Worm (Caenorhabditis elegans): ENCODE results near the gene F02E11.4.

The F02E11.4 gene

DNA sequence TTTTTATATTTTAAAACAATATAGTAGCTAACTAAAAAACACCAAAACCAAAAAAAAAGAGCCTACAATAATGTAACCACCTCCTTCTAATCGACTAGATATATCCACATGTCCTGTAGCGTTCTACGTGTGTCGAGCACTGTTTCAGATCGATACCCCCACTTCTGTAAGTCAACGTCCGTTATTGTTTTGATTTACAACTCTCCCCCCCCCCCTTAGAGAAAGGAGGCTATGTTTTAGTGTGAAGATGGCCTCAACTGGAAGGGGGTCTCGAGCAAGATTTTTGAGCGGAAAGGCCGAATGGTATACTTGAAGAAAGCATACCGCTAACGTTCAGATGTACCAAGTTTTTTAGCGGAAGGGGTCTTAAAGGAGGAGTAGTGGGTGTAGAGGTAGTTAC is at the start of gene F02E11.4:
TSS of gene F02E11.4 (minus strand) at position 101 of the 400 bp plus-strand sequence.
- TF ChIP-seq tbx-11 (GFP tag; IDR thresholded peaks at IDR 0.05) (no peak), ets-7 (tag; optimal IDR thresholded peaks at IDR 0.05) (no peak), scrt-1 (GFP tag; IDR thresholded peaks at IDR 0.05) (no peak), B0310.2 (tag; optimal IDR thresholded peaks at IDR 0.05) (no peak), sea-1 (GFP tag; conservative IDR thresholded peaks at IDR 0.05) (no peak), ceh-36 (tag; optimal IDR thresholded peaks at IDR 0.05) (no peak), ceh-13 (GFP tag; optimal IDR thresholded peaks at IDR 0.05) (no peak), tra-4 (tag; optimal IDR thresholded peaks at IDR 0.05) (no peak), hnd-1 (tag; optimal IDR thresholded peaks at IDR 0.05) (no peak), aly-1 (tag; optimal IDR thresholded peaks at IDR 0.05) (no peak)

DNA sequence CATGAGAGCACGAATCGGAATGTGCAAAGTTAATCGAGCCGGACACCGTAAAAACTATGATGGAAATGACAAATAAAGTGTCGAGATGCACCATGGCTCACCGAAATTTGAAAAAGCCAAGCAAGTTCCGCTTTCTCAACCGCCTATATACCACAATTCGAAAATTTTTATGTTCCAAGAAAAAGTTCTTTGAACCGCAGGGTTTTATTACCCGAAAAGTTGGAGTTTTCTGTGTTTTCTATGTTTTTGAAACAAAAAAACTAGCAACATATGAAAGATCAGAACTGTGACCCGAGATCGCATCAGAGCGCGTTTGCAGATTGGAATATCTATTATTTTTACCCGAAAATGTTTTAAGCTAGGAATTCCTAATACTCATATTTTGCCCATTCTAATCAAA is 49.5 kb upstream of the F02E11.4 start, which contains the start of gene Y46D2A.3:
TSS of gene Y46D2A.3 (minus strand) at position 101 of the 400 bp plus-strand sequence.
- TF ChIP-seq pes-1 (GFP tag; IDR thresholded peaks at IDR 0.05) (no peak), aly-1 (tag; optimal IDR thresholded peaks at IDR 0.05) (no peak), tbx-37 (GFP tag; conservative IDR thresholded peaks at IDR 0.05) (no peak), sea-1 (GFP tag; conservative IDR thresholded peaks at IDR 0.05) (no peak), ama-1 (optimal IDR thresholded peaks at IDR 0.05) (no peak), hmg-4 (GFP tag; optimal IDR thresholded peaks at IDR 0.05) (no peak), hnd-1 (tag; optimal IDR thresholded peaks at IDR 0.05) (no peak), F13C5.2 (tag; optimal IDR thresholded peaks at IDR 0.05) (no peak)

DNA sequence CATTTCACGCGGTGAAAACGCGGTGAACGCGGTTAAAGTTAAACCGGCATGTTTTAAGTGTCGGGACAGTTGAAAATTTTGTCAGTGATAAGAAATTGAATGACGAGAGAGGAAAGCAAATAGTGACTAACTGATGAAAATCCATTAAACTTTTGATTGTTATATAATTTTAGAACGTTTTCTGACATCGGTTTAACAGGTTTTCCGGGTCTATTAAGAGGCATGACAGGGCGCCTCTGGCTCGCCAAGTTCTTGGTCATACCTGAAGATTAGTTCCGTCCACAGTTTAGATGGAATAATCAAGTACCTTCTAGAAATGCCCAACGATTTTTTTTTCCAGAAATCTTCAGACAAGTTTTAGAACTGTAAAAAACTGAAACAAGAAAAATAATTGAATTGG is 45.6 kb upstream of the F02E11.4 start, which contains the start of gene Y46D2A.2:
TSS of gene Y46D2A.2 (minus strand) at position 101 of the 400 bp plus-strand sequence.
- TF ChIP-seq B0310.2 (tag; optimal IDR thresholded peaks at IDR 0.05) (no peak), hmbx-1 (tag; optimal IDR thresholded peaks at IDR 0.05) (no peak), ceh-36 (tag; optimal IDR thresholded peaks at IDR 0.05) (no peak), aly-1 (tag; optimal IDR thresholded peaks at IDR 0.05) (no peak), flt-1 (GFP tag; IDR thresholded peaks at IDR 0.05) (no peak), F13C5.2 (tag; optimal IDR thresholded peaks at IDR 0.05) (no peak), sea-1 (GFP tag; conservative IDR thresholded peaks at IDR 0.05) (no peak), hmg-4 (GFP tag; optimal IDR thresholded peaks at IDR 0.05) (no peak), tbx-37 (GFP tag; conservative IDR thresholded peaks at IDR 0.05) (no peak), ama-1 (optimal IDR thresholded peaks at IDR 0.05) (no peak), tra-4 (tag; optimal IDR thresholded peaks at IDR 0.05) (no peak), ceh-13 (GFP tag; optimal IDR thresholded peaks at IDR 0.05) (no peak), pes-1 (GFP tag; IDR thresholded peaks at IDR 0.05) (no peak), tbx-11 (GFP tag; IDR thresholded peaks at IDR 0.05) (no peak)

DNA sequence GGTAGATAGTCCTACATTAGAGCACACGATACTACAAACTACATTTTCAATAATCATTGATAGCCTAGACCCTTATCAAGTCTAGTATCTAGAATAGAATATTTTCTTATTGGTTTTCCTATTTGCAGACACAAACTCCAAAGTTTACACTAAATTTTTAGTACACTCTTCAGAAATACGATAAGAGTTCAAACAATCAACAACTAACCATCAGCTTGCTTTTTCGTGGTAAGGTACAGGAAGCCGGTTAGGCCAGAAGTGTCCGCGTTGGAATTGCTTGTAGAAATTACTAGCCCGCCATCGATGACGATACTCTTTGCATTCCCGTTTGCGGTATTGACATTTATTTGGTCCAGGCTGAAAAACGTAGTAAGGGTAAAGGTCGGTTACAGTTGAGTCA is 44.7 kb upstream of the F02E11.4 start, which contains the start of gene Y46D2A.1:
TSS of gene Y46D2A.1 (plus strand) at position 301 of the 400 bp plus-strand sequence.
- no peak for TF ChIP-seq F13C5.2 (tag; optimal IDR thresholded peaks at IDR 0.05)
- no peak for TF ChIP-seq ceh-36 (tag; optimal IDR thresholded peaks at IDR 0.05)
- no peak for TF ChIP-seq ceh-13 (GFP tag; optimal IDR thresholded peaks at IDR 0.05)
- TF ChIP-seq hmbx-1 (tag; optimal IDR thresholded peaks at IDR 0.05): no peak
- TF ChIP-seq pes-1 (GFP tag; IDR thresholded peaks at IDR 0.05): no peak
- no peak for TF ChIP-seq scrt-1 (GFP tag; IDR thresholded peaks at IDR 0.05)
- TF ChIP-seq ets-7 (tag; optimal IDR thresholded peaks at IDR 0.05): no peak
- TF ChIP-seq B0310.2 (tag; optimal IDR thresholded peaks at IDR 0.05): no peak
- TF ChIP-seq ama-1 (optimal IDR thresholded peaks at IDR 0.05): no peak
- TF ChIP-seq tbx-11 (GFP tag; IDR thresholded peaks at IDR 0.05): no peak
- TF ChIP-seq hnd-1 (tag; optimal IDR thresholded peaks at IDR 0.05): no peak

DNA sequence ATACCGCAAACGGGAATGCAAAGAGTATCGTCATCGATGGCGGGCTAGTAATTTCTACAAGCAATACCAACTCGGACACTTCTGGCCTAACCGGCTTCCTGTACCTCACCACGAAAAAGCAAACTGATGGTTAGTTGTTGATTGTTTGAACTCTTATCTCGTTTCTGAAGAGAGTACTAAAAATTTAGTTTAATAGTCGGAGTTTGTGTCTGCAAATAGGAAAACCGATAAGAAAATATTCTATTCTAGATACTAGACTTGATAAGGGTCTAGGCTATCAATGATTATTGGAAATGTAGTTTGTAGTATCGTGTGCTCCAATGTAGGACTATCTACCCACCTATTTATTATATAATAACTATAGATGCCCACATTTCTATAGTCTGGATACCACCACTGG is 41.3 kb upstream of the F02E11.4 start:
- TF ChIP-seq scrt-1 (GFP tag; IDR thresholded peaks at IDR 0.05) (no peak), aly-1 (tag; optimal IDR thresholded peaks at IDR 0.05) (no peak), tbx-11 (GFP tag; IDR thresholded peaks at IDR 0.05) (no peak), hmbx-1 (tag; optimal IDR thresholded peaks at IDR 0.05) (no peak), ceh-13 (GFP tag; optimal IDR thresholded peaks at IDR 0.05) (no peak), hmg-4 (GFP tag; optimal IDR thresholded peaks at IDR 0.05) (no peak), sea-1 (GFP tag; conservative IDR thresholded peaks at IDR 0.05) (no peak), tbx-37 (GFP tag; conservative IDR thresholded peaks at IDR 0.05) (no peak), ceh-36 (tag; optimal IDR thresholded peaks at IDR 0.05) (no peak), ama-1 (optimal IDR thresholded peaks at IDR 0.05) (no peak), ets-7 (tag; optimal IDR thresholded peaks at IDR 0.05) (no peak), F13C5.2 (tag; optimal IDR thresholded peaks at IDR 0.05) (no peak), B0310.2 (tag; optimal IDR thresholded peaks at IDR 0.05) (no peak), tra-4 (tag; optimal IDR thresholded peaks at IDR 0.05) (no peak)

DNA sequence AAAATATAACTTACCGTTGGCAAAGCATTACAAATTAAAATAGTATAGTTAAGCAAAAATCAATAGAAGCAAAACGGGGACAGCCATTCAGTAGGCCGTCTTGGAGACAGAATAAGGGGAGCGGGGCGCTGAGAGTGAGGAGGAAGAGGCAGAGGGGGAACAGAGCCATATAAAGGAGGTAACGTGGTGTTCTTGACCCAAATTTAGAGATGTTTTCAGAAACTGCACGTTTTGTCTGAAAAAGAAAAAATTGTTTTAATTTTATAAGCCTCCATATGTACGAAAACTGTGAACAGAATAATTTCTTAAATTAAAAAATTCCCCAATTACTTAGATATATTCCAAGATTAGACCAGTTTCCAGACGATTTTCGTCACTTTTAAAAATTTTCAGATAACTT is 35.9 kb upstream of the F02E11.4 start, which contains the start of gene F39E9.6:
TSS of gene F39E9.6 (minus strand) at position 101 of the 400 bp plus-strand sequence.
- TF ChIP-seq hmg-4 (GFP tag; optimal IDR thresholded peaks at IDR 0.05) (no peak), B0310.2 (tag; optimal IDR thresholded peaks at IDR 0.05) (no peak), F13C5.2 (tag; optimal IDR thresholded peaks at IDR 0.05) (no peak), tbx-37 (GFP tag; conservative IDR thresholded peaks at IDR 0.05) (no peak), ceh-13 (GFP tag; optimal IDR thresholded peaks at IDR 0.05) (no peak), flt-1 (GFP tag; IDR thresholded peaks at IDR 0.05) (no peak), hnd-1 (tag; optimal IDR thresholded peaks at IDR 0.05) (no peak), scrt-1 (GFP tag; IDR thresholded peaks at IDR 0.05) (no peak)

DNA sequence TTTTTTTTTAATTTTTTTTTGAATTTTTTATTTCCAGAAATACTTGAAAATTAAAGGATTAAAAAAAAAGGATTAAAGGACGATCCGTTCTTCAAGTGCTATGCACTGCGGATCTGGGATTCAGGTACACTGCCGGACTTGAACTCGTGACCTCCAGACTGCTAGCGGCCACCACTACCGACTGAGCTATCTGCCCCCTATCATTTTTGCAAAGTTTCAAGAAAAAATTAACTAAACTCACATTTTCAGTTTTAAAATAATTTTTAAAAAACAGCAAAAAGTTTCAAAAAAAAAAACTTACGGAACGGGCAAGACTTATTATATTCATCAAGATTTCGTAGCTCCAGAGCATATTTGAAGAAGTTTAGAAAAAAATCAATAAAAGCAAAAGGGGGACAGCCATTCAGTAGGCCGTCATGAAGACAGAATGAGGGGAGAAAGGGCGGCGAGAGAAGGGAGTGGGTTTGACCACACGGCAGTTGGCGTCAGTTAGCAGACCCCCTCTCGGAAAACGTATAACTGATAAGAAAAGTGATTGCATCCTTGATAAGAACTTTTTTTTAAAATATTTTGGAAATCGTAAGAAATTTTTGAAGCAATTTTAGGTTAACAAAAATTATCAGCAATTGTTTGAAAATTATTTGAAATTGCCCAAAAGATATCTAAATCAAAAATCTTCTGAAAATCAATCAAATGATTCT is 33.5 kb upstream of the F02E11.4 start:
- no peak for TF ChIP-seq hmg-4 (GFP tag; optimal IDR thresholded peaks at IDR 0.05)
- no peak for TF ChIP-seq hnd-1 (tag; optimal IDR thresholded peaks at IDR 0.05)
- no peak for TF ChIP-seq F13C5.2 (tag; optimal IDR thresholded peaks at IDR 0.05)
- no peak for TF ChIP-seq ceh-13 (GFP tag; optimal IDR thresholded peaks at IDR 0.05)
- TF ChIP-seq ets-7 (tag; optimal IDR thresholded peaks at IDR 0.05): no peak
- TF ChIP-seq ceh-36 (tag; optimal IDR thresholded peaks at IDR 0.05): no peak
- TF ChIP-seq pes-1 (GFP tag; IDR thresholded peaks at IDR 0.05): no peak
